Worm (Caenorhabditis elegans) whole organism, midembryonic: ENCODE measurements around the gene fip-3.

ENCODE experiments used
- T22C8.4 ChIP-seq: fragments of 200-800 bp; sonication (Bioruptor generic); IDR thresholded peaks from 2 replicates; pipeline ENCODE4 v1.3.6; 2022; ENCODE audit warnings: missing genetic modification characterization, missing compliant biosample characterization
- cog-1 ChIP-seq: sonication (generic microtip); optimal IDR thresholded peaks from 2 replicates; lab custom pipeline; 2016; ENCODE audit warnings: missing genetic modification characterization, missing compliant biosample characterization
- flt-1 ChIP-seq: fragments of 200-800 bp; sonication (Bioruptor generic); IDR thresholded peaks from 2 replicates; pipeline ENCODE4 v1.3.6; 2022; ENCODE audit warnings: missing genetic modification characterization, missing compliant biosample characterization
- klf-2 ChIP-seq: fragments of 200-800 bp; sonication (Bioruptor generic); conservative IDR thresholded peaks from 2 replicates; pipeline ENCODE4 v1.3.6; 2022; ENCODE audit warnings: missing genetic modification reagents, missing genetic modification characterization, missing compliant biosample characterization
- med-1 ChIP-seq: sonication (generic microtip); optimal IDR thresholded peaks from 2 replicates; lab custom pipeline; 2017; ENCODE audit warnings: missing genetic modification characterization, mild to moderate bottlenecking, missing compliant biosample characterization, antibody characterized with exemption, missing genetic modification reagents; ENCODE audit not compliant: insufficient read depth
- ref-1 ChIP-seq: fragments of 200-800 bp; sonication (Bioruptor generic); conservative IDR thresholded peaks from 2 replicates; pipeline ENCODE4 v1.3.6; 2022; ENCODE audit warnings: missing genetic modification reagents, missing genetic modification characterization, missing compliant biosample characterization
- tab-1 ChIP-seq: fragments of 200-800 bp; sonication (Bioruptor generic); IDR thresholded peaks from 2 replicates; pipeline ENCODE4 v1.3.6; 2022; ENCODE audit warnings: missing genetic modification characterization, missing compliant biosample characterization
- ztf-23 ChIP-seq: fragments of 200-800 bp; sonication (Bioruptor generic); IDR thresholded peaks from 2 replicates; pipeline ENCODE4 v1.3.6; 2022; ENCODE audit warnings: missing genetic modification reagents, missing genetic modification characterization, missing compliant biosample characterization
- ztf-29 ChIP-seq: fragments of 200-800 bp; sonication (Bioruptor generic); IDR thresholded peaks from 2 replicates; pipeline ENCODE4 v1.3.6; 2022; ENCODE audit warnings: missing genetic modification reagents, missing genetic modification characterization, missing compliant biosample characterization

Gene fip-3

ce11 chrIII:8589195-8589594, at the start of gene fip-3:
fip-3 (minus strand) TSS chrIII:8589488.
- TF ChIP-seq T22C8.4 (no peak), cog-1 (tag; lab: Kevin White, UChicago) (no peak)

ce11 chrIII:8636803-8637202, 47.5 kb upstream of the fip-3 start:
- TF ChIP-seq flt-1 (GFP tag; lab: Robert Waterston, UW) (no peak), ztf-29 (GFP tag; lab: Robert Waterston, UW) (no peak), tab-1 (GFP tag; lab: Robert Waterston, UW) (no peak), ztf-23 (GFP tag; lab: Robert Waterston, UW) (no peak), ref-1 (GFP tag; lab: Robert Waterston, UW) (no peak), med-1 (no peak), klf-2 (GFP tag; lab: Robert Waterston, UW) (no peak), cog-1 (tag; lab: Kevin White, UChicago) (no peak), T22C8.4 (no peak)

ce11 chrIII:8630833-8631232, 41.5 kb upstream of the fip-3 start, which contains the start of gene dnj-10:
dnj-10 (plus strand) TSS chrIII:8631165.
- TF ChIP-seq cog-1 (tag; lab: Kevin White, UChicago) (no peak), flt-1 (GFP tag; lab: Robert Waterston, UW) (0 out of 2 replicates have a peak, but pooled peaks have one; percentile 48)

ce11 chrIII:8628405-8628982, 39.2 kb upstream of the fip-3 start, which contains the start of the genes polk-1 and gpr-1:
polk-1 (minus strand) TSS chrIII:8628590.
gpr-1 (plus strand) TSS chrIII:8628932.
- TF ChIP-seq flt-1 (GFP tag; lab: Robert Waterston, UW) (no peak), cog-1 (tag; lab: Kevin White, UChicago) (no peak), klf-2 (GFP tag; lab: Robert Waterston, UW) (no peak), tab-1 (GFP tag; lab: Robert Waterston, UW) (no peak), T22C8.4 (no peak), ref-1 (GFP tag; lab: Robert Waterston, UW) (no peak)

ce11 chrIII:8625125-8625524, 35.8 kb upstream of the fip-3 start:
- TF ChIP-seq ref-1 (GFP tag; lab: Robert Waterston, UW) (no peak), med-1 (no peak), T22C8.4 (no peak), flt-1 (GFP tag; lab: Robert Waterston, UW) (no peak), ztf-29 (GFP tag; lab: Robert Waterston, UW) (no peak), cog-1 (tag; lab: Kevin White, UChicago) (no peak), ztf-23 (GFP tag; lab: Robert Waterston, UW) (no peak), klf-2 (GFP tag; lab: Robert Waterston, UW) (no peak), tab-1 (GFP tag; lab: Robert Waterston, UW) (no peak)

- no peak for TF ChIP-seq flt-1 (GFP tag; lab: Robert Waterston, UW)
- no peak for TF ChIP-seq ztf-23 (GFP tag; lab: Robert Waterston, UW)
- TF ChIP-seq med-1: no peak
- no peak for TF ChIP-seq T22C8.4
- TF ChIP-seq tab-1 (GFP tag; lab: Robert Waterston, UW): no peak
- no peak for TF ChIP-seq ztf-29 (GFP tag; lab: Robert Waterston, UW)
- TF ChIP-seq cog-1 (tag; lab: Kevin White, UChicago): no peak
- no peak for TF ChIP-seq ref-1 (GFP tag; lab: Robert Waterston, UW)
- no peak for TF ChIP-seq klf-2 (GFP tag; lab: Robert Waterston, UW)
These were observed 33.1 kb upstream of the fip-3 start, which contains the start of gene ceh-16 for ce11 chrIII:8622435-8622834. ceh-16 (plus strand) TSS chrIII:8622735.

- no peak for TF ChIP-seq ztf-29 (GFP tag; lab: Robert Waterston, UW)
- no peak for TF ChIP-seq T22C8.4
- no peak for TF ChIP-seq ztf-23 (GFP tag; lab: Robert Waterston, UW)
These were observed 32.7 kb upstream of the fip-3 start for ce11 chrIII:8621982-8622381.

ce11 chrIII:8621002-8621401, 31.7 kb upstream of the fip-3 start:
- TF ChIP-seq ref-1 (GFP tag; lab: Robert Waterston, UW) (no peak), T22C8.4 (no peak), cog-1 (tag; lab: Kevin White, UChicago) (no peak), tab-1 (GFP tag; lab: Robert Waterston, UW) (no peak), med-1 (no peak), klf-2 (GFP tag; lab: Robert Waterston, UW) (no peak), flt-1 (GFP tag; lab: Robert Waterston, UW) (no peak), ztf-29 (GFP tag; lab: Robert Waterston, UW) (no peak), ztf-23 (GFP tag; lab: Robert Waterston, UW) (no peak)

- TF ChIP-seq klf-2 (GFP tag; lab: Robert Waterston, UW) (no peak), ztf-29 (GFP tag; lab: Robert Waterston, UW) (no peak), ref-1 (GFP tag; lab: Robert Waterston, UW) (no peak), T22C8.4 (no peak), tab-1 (GFP tag; lab: Robert Waterston, UW) (no peak), med-1 (no peak), cog-1 (tag; lab: Kevin White, UChicago) (no peak), ztf-23 (GFP tag; lab: Robert Waterston, UW) (no peak), flt-1 (GFP tag; lab: Robert Waterston, UW) (no peak)
These were observed 31.0 kb upstream of the fip-3 start for ce11 chrIII:8620259-8620658.

- TF ChIP-seq ztf-29 (GFP tag; lab: Robert Waterston, UW) (no peak), med-1 (no peak), T22C8.4 (peak; percentile 26; the same call in 1 of the 2 replicates)
These were observed 29.2 kb upstream of the fip-3 start, which contains the start of gene C13G5.2 for ce11 chrIII:8618412-8618960. C13G5.2 (minus strand) TSS chrIII:8618462.
